ENCODE assay signal across 1 fruit fly cellular context in the genomic region with DNA sequence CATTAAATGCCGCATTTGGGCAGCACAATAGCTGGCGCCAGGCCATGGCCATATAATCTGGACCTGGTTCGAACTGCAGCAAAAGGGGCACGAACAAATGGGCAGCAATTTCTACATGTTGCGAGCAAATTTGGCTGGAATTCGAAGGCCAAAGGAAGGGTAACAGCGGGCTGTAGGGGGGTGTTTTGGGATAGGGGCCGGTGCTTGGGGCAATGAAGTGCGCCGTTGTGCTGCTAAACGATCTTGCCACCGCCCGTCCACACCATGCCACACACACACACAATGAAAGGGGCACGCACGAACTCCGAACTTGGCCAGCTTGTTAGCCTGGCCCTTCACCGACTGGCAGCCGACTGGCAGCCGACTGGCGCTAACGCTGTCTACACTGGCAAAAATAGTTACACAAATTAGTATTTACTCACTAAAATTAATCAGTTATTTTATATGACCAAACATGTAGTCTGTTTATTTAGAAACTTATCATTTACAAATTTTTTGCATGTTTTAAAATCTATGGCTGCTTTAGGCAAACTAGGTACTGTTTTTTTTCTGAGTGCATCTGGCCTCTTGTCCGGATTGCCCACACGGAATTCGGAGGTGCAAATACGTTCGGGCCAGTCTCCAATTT.
TF ChIP-seq lines count a peak whose summit lies in the region.

No protein-coding gene starts in this region.

TF ChIP-seq in whole organism, embryonic, 481 proteins besides CTCF, POLR2A, EP300 and RAD21 (continued from another document and continues in another):
- no peak for TF ChIP-seq maf-S (GFP tag; optimal IDR thresholded peaks at IDR 0.05; lab: Kevin White, UChicago)
- peak; percentile 77 for TF ChIP-seq CG17829 (tag; optimal IDR thresholded peaks at IDR 0.05; lab: Kevin White, UChicago)
- TF ChIP-seq CG6689 (GFP tag; IDR thresholded peaks at IDR 0.05; lab: Robert Waterston, UW), result peak; percentile 82
- no peak for TF ChIP-seq bigmax (GFP tag; optimal IDR thresholded peaks at IDR 0.05; lab: Kevin White, UChicago)
- peak; percentile 85 for TF ChIP-seq CG2712 (tag; optimal IDR thresholded peaks at IDR 0.05; lab: Kevin White, UChicago)
- TF ChIP-seq Nf-YC (tag; optimal IDR thresholded peaks at IDR 0.05; lab: Kevin White, UChicago), result no peak
- peak; percentile 67 for TF ChIP-seq Asciz (GFP tag; optimal IDR thresholded peaks at IDR 0.05; lab: Kevin White, UChicago)
- TF ChIP-seq CG11085 (GFP tag; IDR thresholded peaks at IDR 0.05; lab: Robert Waterston, UW), result no peak
- TF ChIP-seq CG2678 (tag; optimal IDR thresholded peaks at IDR 0.05; lab: Kevin White, UChicago), result peak; percentile 71
- TF ChIP-seq tio (GFP tag; optimal IDR thresholded peaks at IDR 0.05; lab: Kevin White, UChicago), result no peak
- TF ChIP-seq dan (GFP tag; IDR thresholded peaks at IDR 0.05; lab: Robert Waterston, UW), result 0 out of 2 replicates have a peak, but pooled peaks have one; percentile 51
- TF ChIP-seq CG12942 (GFP tag; optimal IDR thresholded peaks at IDR 0.05; lab: Kevin White, UChicago), result no peak
- TF ChIP-seq YL-1 (GFP tag; optimal IDR thresholded peaks at IDR 0.05; lab: Kevin White, UChicago), result no peak
- peak; percentile 80 for TF ChIP-seq CG11504 (tag; optimal IDR thresholded peaks at IDR 0.05; lab: Kevin White, UChicago)
- TF ChIP-seq Dp (GFP tag; optimal IDR thresholded peaks at IDR 0.05; lab: Kevin White, UChicago), result no peak
- TF ChIP-seq Pdp1 (GFP tag; optimal IDR thresholded peaks at IDR 0.05; lab: Kevin White, UChicago), result peak in 1 of 2 experiments; percentile 43
- TF ChIP-seq CG17186 (GFP tag; optimal IDR thresholded peaks at IDR 0.05; lab: Kevin White, UChicago), result no peak
- 0 out of 2 replicates have a peak, but pooled peaks have one; percentile 28 for TF ChIP-seq Nf-YA (GFP tag; IDR thresholded peaks at IDR 0.05; lab: Robert Waterston, UW)
- TF ChIP-seq pros (GFP tag; optimal IDR thresholded peaks at IDR 0.05; lab: Kevin White, UChicago), result no peak
- TF ChIP-seq tgo (GFP tag; IDR thresholded peaks at IDR 0.05; lab: Robert Waterston, UW), result peak; percentile 64
- peak; percentile 54 for TF ChIP-seq CG33213 (GFP tag; optimal IDR thresholded peaks at IDR 0.05; lab: Kevin White, UChicago)
- no peak for TF ChIP-seq CG7745 (tag; optimal IDR thresholded peaks at IDR 0.05; lab: Kevin White, UChicago)
- TF ChIP-seq gem (tag; optimal IDR thresholded peaks at IDR 0.05; lab: Kevin White, UChicago), result peak; percentile 30
- no peak for TF ChIP-seq Taf1 (GFP tag; IDR thresholded peaks at IDR 0.05; lab: Robert Waterston, UW)
- peak; percentile 91 for TF ChIP-seq Xrp1 (GFP tag; IDR thresholded peaks at IDR 0.05; lab: Robert Waterston, UW)
- peak; percentile 35 for TF ChIP-seq CG1233 (GFP tag; optimal IDR thresholded peaks at IDR 0.05; lab: Kevin White, UChicago)
- no peak for TF ChIP-seq fd3F (GFP tag; optimal IDR thresholded peaks at IDR 0.05; lab: Kevin White, UChicago)
- no peak for TF ChIP-seq CG11247 (GFP tag; IDR thresholded peaks at IDR 0.05; lab: Robert Waterston, UW)
- TF ChIP-seq tup (GFP tag; optimal IDR thresholded peaks at IDR 0.05; lab: Kevin White, UChicago), result no peak
- TF ChIP-seq Hr51 (GFP tag; optimal IDR thresholded peaks at IDR 0.05; lab: Kevin White, UChicago), result peak in 1 of 2 experiments; percentile 17
- TF ChIP-seq gsb (GFP tag; IDR thresholded peaks at IDR 0.05; lab: Robert Waterston, UW), result no peak
- TF ChIP-seq CG13296 (GFP tag; optimal IDR thresholded peaks at IDR 0.05; lab: Kevin White, UChicago), result no peak
- 0 out of 3 replicates have a peak, but pooled peaks have one; percentile 52 for TF ChIP-seq CG11695 (GFP tag; IDR thresholded peaks at IDR 0.05; lab: Robert Waterston, UW)
- no peak for TF ChIP-seq wek (GFP tag; optimal IDR thresholded peaks at IDR 0.05; lab: Kevin White, UChicago)
- peak; percentile 59 for TF ChIP-seq CG4730 (GFP tag; IDR thresholded peaks at IDR 0.05; lab: Robert Waterston, UW)
- no peak for TF ChIP-seq HLH54F (GFP tag; optimal IDR thresholded peaks at IDR 0.05; lab: Kevin White, UChicago)
- TF ChIP-seq CG13624 (GFP tag; optimal IDR thresholded peaks at IDR 0.05; lab: Kevin White, UChicago), result no peak
- no peak for TF ChIP-seq insv (GFP tag; optimal IDR thresholded peaks at IDR 0.05; lab: Kevin White, UChicago)
- 0 out of 2 replicates have a peak, but pooled peaks have one; percentile 15 for TF ChIP-seq dimm (GFP tag; IDR thresholded peaks at IDR 0.05; lab: Robert Waterston, UW)
- TF ChIP-seq fd102C (GFP tag; optimal IDR thresholded peaks at IDR 0.05; lab: Kevin White, UChicago), result no peak
- TF ChIP-seq phol (tag; optimal IDR thresholded peaks at IDR 0.05; lab: Kevin White, UChicago), result peak; percentile 87
- TF ChIP-seq nmo (GFP tag; optimal IDR thresholded peaks at IDR 0.05; lab: Kevin White, UChicago), result peak; percentile 66
- TF ChIP-seq B-H1 (GFP tag; IDR thresholded peaks at IDR 0.05; lab: Robert Waterston, UW), result no peak
- peak; percentile 67; the same call in 1 of the 2 replicates for TF ChIP-seq stc (GFP tag; IDR thresholded peaks at IDR 0.05; lab: Robert Waterston, UW)
- no peak for TF ChIP-seq pita (GFP tag; optimal IDR thresholded peaks at IDR 0.05; lab: Kevin White, UChicago)
- TF ChIP-seq tll (GFP tag; optimal IDR thresholded peaks at IDR 0.05; lab: Kevin White, UChicago), result no peak
- TF ChIP-seq vfl (GFP tag; optimal IDR thresholded peaks at IDR 0.05; lab: Kevin White, UChicago), result no peak
- TF ChIP-seq ase (GFP tag; IDR thresholded peaks at IDR 0.05; lab: Robert Waterston, UW), result peak; percentile 39; the same call in 1 of the 3 replicates
- TF ChIP-seq nom (GFP tag; optimal IDR thresholded peaks at IDR 0.05; lab: Kevin White, UChicago), result peak; percentile 61
- TF ChIP-seq NfI (GFP tag; optimal IDR thresholded peaks at IDR 0.05; lab: Kevin White, UChicago), result no peak
- TF ChIP-seq CG4854 (GFP tag; optimal IDR thresholded peaks at IDR 0.05; lab: Kevin White, UChicago), result peak; percentile 36
- TF ChIP-seq CG17802 (tag; optimal IDR thresholded peaks at IDR 0.05; lab: Kevin White, UChicago), result peak; percentile 0
- no peak for TF ChIP-seq stwl (tag; optimal IDR thresholded peaks at IDR 0.05; lab: Kevin White, UChicago)
- TF ChIP-seq ems (GFP tag; optimal IDR thresholded peaks at IDR 0.05; lab: Kevin White, UChicago), result no peak
- TF ChIP-seq CG15269 (tag; optimal IDR thresholded peaks at IDR 0.05; lab: Kevin White, UChicago), result no peak
- peak; percentile 83 for TF ChIP-seq CG4424 (GFP tag; optimal IDR thresholded peaks at IDR 0.05; lab: Kevin White, UChicago)
- TF ChIP-seq Dip2 (GFP tag; IDR thresholded peaks at IDR 0.05; lab: Robert Waterston, UW), result no peak
- TF ChIP-seq al (GFP tag; IDR thresholded peaks at IDR 0.05; lab: Robert Waterston, UW), result 0 out of 2 replicates have a peak, but pooled peaks have one; percentile 17
- TF ChIP-seq Med (GFP tag; lab: Kevin White, UChicago), result peak; percentile 85
- TF ChIP-seq pho (GFP tag; optimal IDR thresholded peaks at IDR 0.05; lab: Kevin White, UChicago), result no peak
- TF ChIP-seq cad (GFP tag; optimal IDR thresholded peaks at IDR 0.05; lab: Kevin White, UChicago), result no peak
- peak; percentile 0 for TF ChIP-seq CG1603 (tag; optimal IDR thresholded peaks at IDR 0.05; lab: Kevin White, UChicago)
- TF ChIP-seq CG15073 (GFP tag; optimal IDR thresholded peaks at IDR 0.05; lab: Kevin White, UChicago), result no peak
- TF ChIP-seq CG10565 (GFP tag; optimal IDR thresholded peaks at IDR 0.05; lab: Kevin White, UChicago), result peak; percentile 36
- TF ChIP-seq hbn (GFP tag; IDR thresholded peaks at IDR 0.05; lab: Robert Waterston, UW; ENCODE audit: partially characterized antibody), result no peak
- TF ChIP-seq CG14050 (GFP tag; IDR thresholded peaks at IDR 0.05; lab: Robert Waterston, UW), result peak; percentile 15; the same call in 1 of the 3 replicates
- no peak for TF ChIP-seq usp (GFP tag; optimal IDR thresholded peaks at IDR 0.05; lab: Kevin White, UChicago)
- no peak for TF ChIP-seq ERR (GFP tag; optimal IDR thresholded peaks at IDR 0.05; lab: Kevin White, UChicago)
- no peak for TF ChIP-seq CG4282 (GFP tag; optimal IDR thresholded peaks at IDR 0.05; lab: Kevin White, UChicago)
- TF ChIP-seq CG10209 (GFP tag; optimal IDR thresholded peaks at IDR 0.05; lab: Kevin White, UChicago), result peak; percentile 41
- no peak for TF ChIP-seq CG10431 (GFP tag; optimal IDR thresholded peaks at IDR 0.05; lab: Kevin White, UChicago)
- no peak for TF ChIP-seq CG8281 (tag; optimal IDR thresholded peaks at IDR 0.05; lab: Kevin White, UChicago)
- no peak for TF ChIP-seq Hr39 (optimal IDR thresholded peaks at IDR 0.05; lab: Kevin White, UChicago)
- TF ChIP-seq CG6175 (GFP tag; IDR thresholded peaks at IDR 0.05; lab: Robert Waterston, UW), result no peak
- peak; percentile 74 for TF ChIP-seq CG32772 (GFP tag; IDR thresholded peaks at IDR 0.05; lab: Robert Waterston, UW)
- no peak for TF ChIP-seq CG12769 (tag; optimal IDR thresholded peaks at IDR 0.05; lab: Kevin White, UChicago)
- TF ChIP-seq Sox102F (GFP tag; optimal IDR thresholded peaks at IDR 0.05; lab: Kevin White, UChicago), result peak; percentile 50
- TF ChIP-seq CG11696 (GFP tag; IDR thresholded peaks at IDR 0.05; lab: Robert Waterston, UW), result 0 out of 2 replicates have a peak, but pooled peaks have one; percentile 15
- peak; percentile 74 for TF ChIP-seq tap (tag; optimal IDR thresholded peaks at IDR 0.05; lab: Kevin White, UChicago)
- TF ChIP-seq sug (tag; optimal IDR thresholded peaks at IDR 0.05; lab: Kevin White, UChicago), result no peak
- no peak for TF ChIP-seq CG17912 (GFP tag; optimal IDR thresholded peaks at IDR 0.05; lab: Kevin White, UChicago)
- TF ChIP-seq CG6654 (GFP tag; optimal IDR thresholded peaks at IDR 0.05; lab: Kevin White, UChicago), result peak; percentile 31
- TF ChIP-seq CG9817 (tag; optimal IDR thresholded peaks at IDR 0.05; lab: Kevin White, UChicago), result no peak
- no peak for TF ChIP-seq eve (GFP tag; optimal IDR thresholded peaks at IDR 0.05; lab: Kevin White, UChicago)
- no peak for TF ChIP-seq CG11723 (GFP tag; optimal IDR thresholded peaks at IDR 0.05; lab: Kevin White, UChicago)
- no peak for TF ChIP-seq dm (GFP tag; optimal IDR thresholded peaks at IDR 0.05; lab: Kevin White, UChicago)
- TF ChIP-seq CG14667 (GFP tag; IDR thresholded peaks at IDR 0.05; lab: Robert Waterston, UW), result peak; percentile 55
- TF ChIP-seq CG15696 (tag; optimal IDR thresholded peaks at IDR 0.05; lab: Kevin White, UChicago), result peak; percentile 73
- no peak for TF ChIP-seq CG6854 (GFP tag; optimal IDR thresholded peaks at IDR 0.05; lab: Kevin White, UChicago)
- no peak for TF ChIP-seq pzg (GFP tag; optimal IDR thresholded peaks at IDR 0.05; lab: Kevin White, UChicago)
- TF ChIP-seq CG1647 (GFP tag; optimal IDR thresholded peaks at IDR 0.05; lab: Kevin White, UChicago), result peak; percentile 35
- no peak for TF ChIP-seq pum (GFP tag; optimal IDR thresholded peaks at IDR 0.05; lab: Kevin White, UChicago)
- TF ChIP-seq CG18476 (GFP tag; optimal IDR thresholded peaks at IDR 0.05; lab: Kevin White, UChicago), result peak; percentile 73
- TF ChIP-seq Lpt (GFP tag; optimal IDR thresholded peaks at IDR 0.05; lab: Kevin White, UChicago), result no peak
- TF ChIP-seq danr (GFP tag; IDR thresholded peaks at IDR 0.05; lab: Robert Waterston, UW), result peak; percentile 65
- TF ChIP-seq Fer1 (GFP tag; optimal IDR thresholded peaks at IDR 0.05; lab: Kevin White, UChicago), result no peak
- no peak for TF ChIP-seq her (GFP tag; optimal IDR thresholded peaks at IDR 0.05; lab: Kevin White, UChicago)
- TF ChIP-seq CG10959 (GFP tag; IDR thresholded peaks at IDR 0.05; lab: Robert Waterston, UW), result peak; percentile 86
- TF ChIP-seq h (optimal IDR thresholded peaks at IDR 0.05; lab: Kevin White, UChicago), result no peak
- TF ChIP-seq CG42726 (GFP tag; IDR thresholded peaks at IDR 0.05; lab: Robert Waterston, UW; ENCODE audit: partially characterized antibody), result no peak
- TF ChIP-seq odd (GFP tag; optimal IDR thresholded peaks at IDR 0.05; lab: Kevin White, UChicago), result no peak
- no peak; the same call in 1 of the 2 replicates for TF ChIP-seq sob (GFP tag; IDR thresholded peaks at IDR 0.05; lab: Robert Waterston, UW)
- TF ChIP-seq kni (GFP tag; optimal IDR thresholded peaks at IDR 0.05; lab: Kevin White, UChicago), result peak; percentile 44
- no peak for TF ChIP-seq CG12236 (GFP tag; optimal IDR thresholded peaks at IDR 0.05; lab: Kevin White, UChicago)
- TF ChIP-seq H2.0 (GFP tag; IDR thresholded peaks at IDR 0.05; lab: Robert Waterston, UW), result peak; percentile 62
- TF ChIP-seq CG15601 (tag; optimal IDR thresholded peaks at IDR 0.05; lab: Kevin White, UChicago), result peak; percentile 40
- TF ChIP-seq pan (optimal IDR thresholded peaks at IDR 0.05; lab: Kevin White, UChicago), result no peak
- peak in 1 of 2 experiments; percentile 78 for TF ChIP-seq pan (GFP tag; optimal IDR thresholded peaks at IDR 0.05 in 1 of 2, IDR thresholded peaks at IDR 0.05 in 1 of 2)
- no peak for TF ChIP-seq Antp (GFP tag; optimal IDR thresholded peaks at IDR 0.05; lab: Kevin White, UChicago)
- TF ChIP-seq CG1024 (GFP tag; IDR thresholded peaks at IDR 0.05; lab: Robert Waterston, UW), result peak; percentile 63
- TF ChIP-seq prd (optimal IDR thresholded peaks at IDR 0.05; lab: Kevin White, UChicago), result no peak
- TF ChIP-seq prd (GFP tag; IDR thresholded peaks at IDR 0.05; lab: Robert Waterston, UW), result peak; percentile 91
- TF ChIP-seq eyg (GFP tag; optimal IDR thresholded peaks at IDR 0.05; lab: Kevin White, UChicago), result no peak
- no peak for TF ChIP-seq Doc3 (GFP tag; IDR thresholded peaks at IDR 0.05; lab: Robert Waterston, UW; ENCODE audit: partially characterized antibody)
- TF ChIP-seq CG31441 (GFP tag; IDR thresholded peaks at IDR 0.05; lab: Robert Waterston, UW), result peak; percentile 57
- peak; percentile 44 for TF ChIP-seq CG1602 (GFP tag; optimal IDR thresholded peaks at IDR 0.05; lab: Kevin White, UChicago)
- TF ChIP-seq E2f2 (GFP tag; IDR thresholded peaks at IDR 0.05; lab: Robert Waterston, UW), result peak; percentile 50
- no peak for TF ChIP-seq kay (GFP tag; optimal IDR thresholded peaks at IDR 0.05; lab: Kevin White, UChicago)
- TF ChIP-seq ham (GFP tag; IDR thresholded peaks at IDR 0.05; lab: Robert Waterston, UW), result no peak
- no peak for TF ChIP-seq HmgD (GFP tag; optimal IDR thresholded peaks at IDR 0.05; lab: Kevin White, UChicago)
- TF ChIP-seq Opbp (GFP tag; IDR thresholded peaks at IDR 0.05; lab: Robert Waterston, UW; ENCODE audit: partially characterized antibody), result no peak
- TF ChIP-seq Gsc (GFP tag; IDR thresholded peaks at IDR 0.05; lab: Robert Waterston, UW), result peak; percentile 49; the same call in 1 of the 2 replicates
- no peak for TF ChIP-seq ash1 (GFP tag; optimal IDR thresholded peaks at IDR 0.05; lab: Kevin White, UChicago)
- no peak for TF ChIP-seq CG9797 (GFP tag; optimal IDR thresholded peaks at IDR 0.05; lab: Kevin White, UChicago)
- no peak for TF ChIP-seq Fer2 (tag; optimal IDR thresholded peaks at IDR 0.05; lab: Kevin White, UChicago)
- TF ChIP-seq CG10979 (tag; optimal IDR thresholded peaks at IDR 0.05; lab: Kevin White, UChicago), result peak; percentile 91
